Worm (Caenorhabditis elegans) whole organism, L4 larva: Measurements from ENCODE around the gene F09G8.10.

Experiments used
- F49E8.2 ChIP-seq: sonication (generic microtip); optimal IDR thresholded peaks from 2 replicates; lab custom pipeline; 2016; ENCODE audit warnings: missing compliant biosample characterization, mild to moderate bottlenecking, missing genetic modification characterization, borderline replicate concordance
- T20F7.1 ChIP-seq: fragments of 200-800 bp; sonication (Bioruptor generic); optimal IDR thresholded peaks from 2 replicates; lab custom pipeline; 2018; ENCODE audit warnings: mild to moderate bottlenecking, missing genetic modification characterization, missing compliant biosample characterization
- T26A8.4 ChIP-seq: fragments of 200-800 bp; sonication (Bioruptor generic); IDR thresholded peaks from 2 replicates; pipeline ENCODE4 v1.3.6; 2022; ENCODE audit warnings: missing genetic modification characterization, missing compliant biosample characterization
- Y105C5A.15 ChIP-seq: fragments of 200-800 bp; sonication (Bioruptor generic); IDR thresholded peaks from 2 replicates; pipeline ENCODE4 v1.3.6; 2022; ENCODE audit warnings: missing genetic modification characterization, missing compliant biosample characterization
- Y75B8A.6 ChIP-seq: fragments of 200-800 bp; sonication (Bioruptor generic); IDR thresholded peaks from 2 replicates; pipeline ENCODE4 v1.3.6; 2022; ENCODE audit warnings: missing genetic modification reagents, missing genetic modification characterization, missing compliant biosample characterization
- aha-1 ChIP-seq: fragments of 150-350 bp; peaks from one replicate; lab custom pipeline; 2014; ENCODE audit warnings: missing biosample characterization, missing genetic modification characterization
- ama-1 ChIP-seq: fragments of 150-350 bp; optimal IDR thresholded peaks from 2 replicates; lab custom pipeline; 2014; ENCODE audit warnings: inconsistent platforms, mixed read lengths
- ceh-20 ChIP-seq: fragments of 200-800 bp; sonication (Bioruptor generic); IDR thresholded peaks from 2 replicates; pipeline ENCODE4 v1.3.6; 2022; ENCODE audit warnings: missing genetic modification reagents, missing genetic modification characterization, missing compliant biosample characterization
- ceh-28 ChIP-seq: fragments of 150-350 bp; optimal IDR thresholded peaks from 2 replicates; lab custom pipeline; 2014; ENCODE audit warnings: missing biosample characterization, missing genetic modification reagents, missing genetic modification characterization
- ceh-62 ChIP-seq: sonication (generic microtip); optimal IDR thresholded peaks from 2 replicates; lab custom pipeline; 2017; ENCODE audit warnings: missing biosample characterization, missing genetic modification characterization
- ceh-82 ChIP-seq: sonication (generic microtip); optimal IDR thresholded peaks from 2 replicates; lab custom pipeline; 2017; ENCODE audit warnings: missing biosample characterization, missing genetic modification characterization
- ctbp-1 ChIP-seq: fragments of 200-800 bp; sonication (Bioruptor generic); IDR thresholded peaks from 2 replicates; pipeline ENCODE4 v1.3.6; 2022; ENCODE audit warnings: missing genetic modification reagents, missing genetic modification characterization, missing compliant biosample characterization
- daf-16 ChIP-seq, 3 experiments: sonication (generic microtip); optimal IDR thresholded peaks; 2 replicates each; lab custom pipeline; 2016 to 2017; ENCODE audit warnings: missing genetic modification characterization in 3 of 3, missing genetic modification reagents in 3 of 3, mild to moderate bottlenecking in 2 of 3, missing compliant biosample characterization in 2 of 3, missing biosample characterization in 1 of 3, moderate library complexity in 1 of 3
- dmd-8 ChIP-seq: fragments of 200-800 bp; sonication (Bioruptor generic); IDR thresholded peaks from 2 replicates; pipeline ENCODE4 v1.3.6; 2022; ENCODE audit warnings: missing genetic modification characterization, missing compliant biosample characterization
- dmd-9 ChIP-seq: fragments of 200-800 bp; sonication (Bioruptor generic); IDR thresholded peaks from 2 replicates; pipeline ENCODE4 v1.3.6; 2022; ENCODE audit warnings: missing genetic modification reagents, missing genetic modification characterization, missing compliant biosample characterization
- dpl-1 ChIP-seq: fragments of 150-350 bp; optimal IDR thresholded peaks from 2 replicates; lab custom pipeline; 2014; ENCODE audit warnings: missing biosample characterization, missing genetic modification reagents, missing genetic modification characterization
- dve-1 ChIP-seq: sonication (generic microtip); optimal IDR thresholded peaks from 2 replicates; lab custom pipeline; 2017; ENCODE audit warnings: antibody characterized with exemption, mild to moderate bottlenecking, missing genetic modification characterization, missing compliant biosample characterization; ENCODE audit not compliant: insufficient read depth
- egl-43 ChIP-seq: fragments of 200-800 bp; sonication (Bioruptor generic); IDR thresholded peaks from 2 replicates; pipeline ENCODE4 v1.3.6; 2022; ENCODE audit warnings: missing genetic modification reagents, missing genetic modification characterization, missing compliant biosample characterization
- fos-1 ChIP-seq: fragments of 150-350 bp; optimal IDR thresholded peaks from 2 replicates; lab custom pipeline; 2014; ENCODE audit warnings: missing biosample characterization, missing genetic modification characterization
- hif-1 ChIP-seq, 2 experiments: sonication (generic microtip); optimal IDR thresholded peaks; 2 replicates each; lab custom pipeline; 2016 to 2017; ENCODE audit warnings: missing compliant biosample characterization in 2 of 2, missing genetic modification characterization in 2 of 2, missing genetic modification reagents in 2 of 2, missing genotype in 2 of 2, mild to moderate bottlenecking in 1 of 2
- hlh-11 ChIP-seq: fragments of 200-800 bp; sonication (Bioruptor generic); optimal IDR thresholded peaks from 2 replicates; lab custom pipeline; 2018; ENCODE audit warnings: mild to moderate bottlenecking, missing genetic modification characterization, missing compliant biosample characterization
- hlh-30 ChIP-seq: sonication (generic microtip); optimal IDR thresholded peaks from 2 replicates; lab custom pipeline; 2017; ENCODE audit warnings: antibody characterized with exemption, mild to moderate bottlenecking, missing genetic modification characterization, missing compliant biosample characterization; ENCODE audit not compliant: insufficient read depth
- lin-1 ChIP-seq: fragments of 200-800 bp; sonication (Bioruptor generic); IDR thresholded peaks from 2 replicates; pipeline ENCODE4 v1.3.6; 2022; ENCODE audit warnings: missing genetic modification reagents, missing genetic modification characterization, missing compliant biosample characterization
- madf-5 ChIP-seq, 2 experiments: fragments of 200-800 bp; sonication (Bioruptor generic); IDR thresholded peaks; 2 replicates each; pipeline ENCODE4 v1.3.6; 2022; ENCODE audit warnings: missing compliant biosample characterization in 2 of 2, missing genetic modification characterization in 2 of 2
- mdl-1 ChIP-seq, 2 experiments: fragments of 150-350 bp in 1 of 2; sonication (generic microtip) in 1 of 2; optimal IDR thresholded peaks; 2 replicates each; lab custom pipeline; 2014 to 2017; ENCODE audit warnings: missing biosample characterization in 2 of 2, missing genetic modification characterization in 2 of 2
- mdt-29 ChIP-seq: fragments of 200-800 bp; sonication (Bioruptor generic); IDR thresholded peaks from 2 replicates; pipeline ENCODE4 v1.3.6; 2022; ENCODE audit warnings: missing genetic modification reagents, missing genetic modification characterization, missing compliant biosample characterization
- mxl-3 ChIP-seq: fragments of 200-800 bp; sonication (Bioruptor generic); optimal IDR thresholded peaks from 2 replicates; lab custom pipeline; 2018; ENCODE audit warnings: mild to moderate bottlenecking, missing genetic modification characterization, missing compliant biosample characterization
- nhr-11 ChIP-seq: fragments of 150-350 bp; optimal IDR thresholded peaks from 2 replicates; lab custom pipeline; 2014; ENCODE audit warnings: missing biosample characterization, missing genetic modification characterization
- nhr-111 ChIP-seq: fragments of 200-800 bp; sonication (Bioruptor generic); optimal IDR thresholded peaks from 2 replicates; lab custom pipeline; 2018; ENCODE audit warnings: mild to moderate bottlenecking, missing genetic modification characterization, missing compliant biosample characterization
- nhr-237 ChIP-seq: sonication (generic microtip); optimal IDR thresholded peaks from 2 replicates; lab custom pipeline; 2017; ENCODE audit warnings: missing biosample characterization, missing genetic modification characterization
- nhr-6 ChIP-seq: fragments of 150-350 bp; optimal IDR thresholded peaks from 2 replicates; lab custom pipeline; 2014; ENCODE audit warnings: missing biosample characterization, missing genetic modification characterization
- nhr-77 ChIP-seq: fragments of 150-350 bp; optimal IDR thresholded peaks from 2 replicates; lab custom pipeline; 2014; ENCODE audit warnings: missing biosample characterization, missing genetic modification characterization
- php-3 ChIP-seq: fragments of 200-800 bp; sonication (Bioruptor generic); IDR thresholded peaks from 2 replicates; pipeline ENCODE4 v1.3.6; 2022; ENCODE audit warnings: missing genetic modification reagents, missing genetic modification characterization, missing compliant biosample characterization
- pqm-1 ChIP-seq: sonication (generic microtip); optimal IDR thresholded peaks from 2 replicates; lab custom pipeline; 2017; ENCODE audit warnings: missing biosample characterization, missing genetic modification characterization
- rbr-2 ChIP-seq: sonication (generic microtip); optimal IDR thresholded peaks from 2 replicates; lab custom pipeline; 2016; ENCODE audit warnings: missing genotype, missing genetic modification characterization, missing compliant biosample characterization
- saeg-2 ChIP-seq: fragments of 200-800 bp; sonication (Bioruptor generic); IDR thresholded peaks from 2 replicates; pipeline ENCODE4 v1.3.6; 2022; ENCODE audit warnings: missing genetic modification reagents, missing genetic modification characterization, missing compliant biosample characterization
- skn-1 ChIP-seq: fragments of 150-350 bp; optimal IDR thresholded peaks from 2 replicates; lab custom pipeline; 2014; ENCODE audit warnings: missing biosample characterization, missing genetic modification characterization
- snpc-1.2 ChIP-seq: fragments of 200-800 bp; sonication (Bioruptor generic); IDR thresholded peaks from 2 replicates; pipeline ENCODE4 v1.3.6; 2022; ENCODE audit warnings: missing genetic modification reagents, missing genetic modification characterization, missing compliant biosample characterization
- unc-62 ChIP-seq, 3 experiments: fragments of 150-350 bp in 1 of 3; sonication (generic microtip); optimal IDR thresholded peaks in 2 of 3; peaks in 1 of 3; 1 replicate in 1 of 3; 2 replicates in 2 of 3; lab custom pipeline; 2014 to 2017; ENCODE audit warnings: missing biosample characterization in 3 of 3, missing genetic modification characterization in 3 of 3, missing genetic modification reagents in 3 of 3, missing genotype in 1 of 3
- zfp-3 ChIP-seq: fragments of 200-800 bp; sonication (Bioruptor generic); conservative IDR thresholded peaks from 2 replicates; pipeline ENCODE4 v1.3.6; 2022; ENCODE audit warnings: missing genetic modification reagents, missing genetic modification characterization, missing compliant biosample characterization

F09G8.10 gene

ce11 chrIII:8305304-8305703 is 33.3 kb upstream of the F09G8.10 start:
- TF ChIP-seq mdl-1 (tag; optimal IDR thresholded peaks at IDR 0.05; lab: Kevin White, UChicago) (no peak), nhr-237 (tag; lab: Kevin White, UChicago) (no peak), unc-62 (GFP tag; optimal IDR thresholded peaks at IDR 0.05 in 1 of 2; lab: Kevin White, UChicago) (no peak), unc-62 (tag; optimal IDR thresholded peaks at IDR 0.05; lab: Kevin White, UChicago) (no peak), egl-43 (GFP tag; lab: Robert Waterston, UW) (0 out of 2 replicates have a peak, but pooled peaks have one; percentile 19), T26A8.4 (GFP tag; lab: Robert Waterston, UW) (no peak), fos-1 (tag; lab: Kevin White, UChicago) (no peak), zfp-3 (no peak), ceh-20 (GFP tag; lab: Robert Waterston, UW) (no peak), lin-1 (GFP tag; lab: Robert Waterston, UW) (no peak), nhr-111 (no peak), rbr-2 (no peak), Y105C5A.15 (GFP tag; lab: Robert Waterston, UW) (no peak), aha-1 (tag; lab: Kevin White, UChicago) (peak; percentile 90), ctbp-1 (GFP tag; lab: Robert Waterston, UW) (no peak)

- TF ChIP-seq nhr-6 (tag; lab: Kevin White, UChicago) (no peak), dve-1 (tag; lab: Kevin White, UChicago) (no peak), ama-1 (lab: Kevin White, UChicago) (no peak), hlh-11 (no peak), hif-1 (tag; optimal IDR thresholded peaks at IDR 0.05; lab: Kevin White, UChicago) (no peak), nhr-77 (tag; lab: Kevin White, UChicago) (no peak), unc-62 (GFP tag; optimal IDR thresholded peaks at IDR 0.05 in 1 of 2; lab: Kevin White, UChicago) (no peak), unc-62 (tag; optimal IDR thresholded peaks at IDR 0.05; lab: Kevin White, UChicago) (no peak), dmd-9 (GFP tag; lab: Robert Waterston, UW) (no peak)
These were observed 31.5 kb upstream of the F09G8.10 start for ce11 chrIII:8303440-8303839.

ce11 chrIII:8300860-8301396 is 29.0 kb upstream of the F09G8.10 start:
- no peak for TF ChIP-seq aha-1 (tag; lab: Kevin White, UChicago)
- TF ChIP-seq zfp-3: no peak
- TF ChIP-seq mdt-29 (GFP tag; lab: Robert Waterston, UW): no peak
- no peak for TF ChIP-seq ceh-28 (tag; lab: Kevin White, UChicago)
- TF ChIP-seq mxl-3: no peak
- no peak for TF ChIP-seq F49E8.2 (tag; lab: Kevin White, UChicago)
- TF ChIP-seq saeg-2 (GFP tag; lab: Robert Waterston, UW): no peak
- no peak for TF ChIP-seq unc-62 (GFP tag; optimal IDR thresholded peaks at IDR 0.05 in 1 of 2; lab: Kevin White, UChicago)
- no peak for TF ChIP-seq unc-62 (tag; optimal IDR thresholded peaks at IDR 0.05; lab: Kevin White, UChicago)
- TF ChIP-seq snpc-1.2 (GFP tag; lab: Robert Waterston, UW): no peak
- TF ChIP-seq hlh-30 (tag; lab: Kevin White, UChicago): no peak
- no peak for TF ChIP-seq skn-1 (tag; lab: Kevin White, UChicago)
- no peak for TF ChIP-seq fos-1 (tag; lab: Kevin White, UChicago)
- no peak for TF ChIP-seq Y105C5A.15 (GFP tag; lab: Robert Waterston, UW)
- TF ChIP-seq dmd-8 (GFP tag; lab: Robert Waterston, UW): no peak
- TF ChIP-seq ceh-62 (tag; lab: Kevin White, UChicago): no peak

- TF ChIP-seq nhr-11 (tag; lab: Kevin White, UChicago): no peak
- TF ChIP-seq fos-1 (tag; lab: Kevin White, UChicago): no peak
- TF ChIP-seq aha-1 (tag; lab: Kevin White, UChicago): peak; percentile 52
- no peak for TF ChIP-seq daf-16 (GFP tag; optimal IDR thresholded peaks at IDR 0.05; lab: Kevin White, UChicago)
- TF ChIP-seq daf-16 (tag; optimal IDR thresholded peaks at IDR 0.05; lab: Kevin White, UChicago): peak; percentile 62
- no peak for TF ChIP-seq unc-62 (GFP tag; optimal IDR thresholded peaks at IDR 0.05 in 1 of 2; lab: Kevin White, UChicago)
- TF ChIP-seq unc-62 (tag; optimal IDR thresholded peaks at IDR 0.05; lab: Kevin White, UChicago): no peak
- no peak for TF ChIP-seq Y75B8A.6
- no peak for TF ChIP-seq ceh-82 (tag; lab: Kevin White, UChicago)
- TF ChIP-seq dve-1 (tag; lab: Kevin White, UChicago): peak; percentile 50
- TF ChIP-seq pqm-1 (tag; lab: Kevin White, UChicago): peak; percentile 67
- TF ChIP-seq madf-5 (GFP tag; IDR thresholded peaks at IDR 0.05; lab: Robert Waterston, UW): no peak
- TF ChIP-seq T20F7.1 (GFP tag; lab: Kevin White, UChicago): peak; percentile 8
- 0 out of 2 replicates have a peak, but pooled peaks have one; percentile 43 for TF ChIP-seq php-3 (GFP tag; lab: Robert Waterston, UW)
- no peak for TF ChIP-seq dpl-1
- peak; percentile 14 for TF ChIP-seq nhr-77 (tag; lab: Kevin White, UChicago)
These were observed 27.8 kb upstream of the F09G8.10 start for ce11 chrIII:8299734-8300133.
